Worm (Caenorhabditis elegans) whole organism, young adult: Measurements from ENCODE around the gene pqn-22.

Experiments used
- B0019.2 ChIP-seq: fragments of 200-800 bp; sonication (Bioruptor generic); conservative IDR thresholded peaks from 2 replicates; pipeline ENCODE4 v1.3.6; 2022; ENCODE audit warnings: missing genetic modification reagents, missing genetic modification characterization, missing compliant biosample characterization
- B0261.1 ChIP-seq: sonication (generic microtip); optimal IDR thresholded peaks from 2 replicates; lab custom pipeline; 2016; ENCODE audit warnings: mild to moderate bottlenecking, missing genetic modification characterization, moderate library complexity, missing compliant biosample characterization
- C06A6.2 ChIP-seq: fragments of 200-800 bp; sonication (Bioruptor generic); conservative IDR thresholded peaks from 2 replicates; pipeline ENCODE4 v1.3.6; 2022; ENCODE audit warnings: missing genetic modification characterization, missing compliant biosample characterization
- F33H1.4 ChIP-seq: fragments of 200-800 bp; sonication (Bioruptor generic); IDR thresholded peaks from 2 replicates; pipeline ENCODE4 v1.3.6; 2022; ENCODE audit warnings: missing genetic modification reagents, missing genetic modification characterization, missing compliant biosample characterization
- F49E8.2 ChIP-seq: sonication (generic microtip); optimal IDR thresholded peaks from 3 replicates; lab custom pipeline; 2017; ENCODE audit warnings: missing genetic modification characterization, mild to moderate bottlenecking, missing compliant biosample characterization, antibody characterized with exemption, moderate library complexity; ENCODE audit not compliant: insufficient read depth
- Y53F4B.3 ChIP-seq: fragments of 200-800 bp; sonication (Bioruptor generic); IDR thresholded peaks from 2 replicates; pipeline ENCODE4 v1.3.6; 2022; ENCODE audit warnings: missing genetic modification reagents, missing genetic modification characterization, missing compliant biosample characterization
- Y79H2A.3 ChIP-seq: fragments of 200-800 bp; sonication (Bioruptor generic); conservative IDR thresholded peaks from 2 replicates; pipeline ENCODE4 v1.3.6; 2022; ENCODE audit warnings: missing genetic modification reagents, missing genetic modification characterization, missing compliant biosample characterization
- ama-1 ChIP-seq, 3 experiments: fragments of 150-350 bp in 1 of 3; sonication (generic microtip) in 2 of 3; optimal IDR thresholded peaks; 2 replicates each; lab custom pipeline; 2014 to 2018; ENCODE audit warnings: missing biosample characterization in 2 of 3, missing genetic modification characterization in 2 of 3, missing genetic modification reagents in 2 of 3
- aptf-2 ChIP-seq: fragments of 200-800 bp; sonication (Bioruptor generic); conservative IDR thresholded peaks from 2 replicates; pipeline ENCODE4 v1.3.6; 2022; ENCODE audit warnings: missing genetic modification reagents, missing genetic modification characterization, missing compliant biosample characterization
- attf-3 ChIP-seq: fragments of 200-800 bp; sonication (Bioruptor generic); conservative IDR thresholded peaks from 2 replicates; pipeline ENCODE4 v1.3.6; 2022; ENCODE audit warnings: missing genetic modification reagents, missing genetic modification characterization, missing compliant biosample characterization
- attf-5 ChIP-seq: fragments of 200-800 bp; sonication (Bioruptor generic); optimal IDR thresholded peaks from 2 replicates; lab custom pipeline; 2018; ENCODE audit warnings: mild to moderate bottlenecking, missing genetic modification characterization, missing compliant biosample characterization
- cebp-1 ChIP-seq, 2 experiments: fragments of 200-800 bp in 1 of 2; sonication (Bioruptor generic) in 1 of 2; sonication (generic microtip) in 1 of 2; IDR thresholded peaks in 1 of 2; optimal IDR thresholded peaks in 1 of 2; 2 replicates each; pipeline versions ENCODE4 v1.3.6 to Lab custom; 2017 to 2022; ENCODE audit warnings: missing compliant biosample characterization in 2 of 2, missing genetic modification characterization in 2 of 2, mild to moderate bottlenecking in 1 of 2, missing genetic modification reagents in 1 of 2, moderate library complexity in 1 of 2
- ceh-100 ChIP-seq: fragments of 200-800 bp; sonication (Bioruptor generic); IDR thresholded peaks from 2 replicates; pipeline ENCODE4 v1.3.6; 2022; ENCODE audit warnings: missing genetic modification reagents, missing genetic modification characterization, missing compliant biosample characterization
- ceh-27 ChIP-seq: fragments of 200-800 bp; sonication (Bioruptor generic); optimal IDR thresholded peaks from 2 replicates; lab custom pipeline; 2018; ENCODE audit warnings: mild to moderate bottlenecking, missing genetic modification characterization, moderate library complexity, missing compliant biosample characterization
- ceh-40 ChIP-seq: fragments of 200-800 bp; sonication (Bioruptor generic); IDR thresholded peaks from 2 replicates; pipeline ENCODE4 v1.3.6; 2022; ENCODE audit warnings: missing genetic modification characterization, missing compliant biosample characterization
- dox-1 ChIP-seq: fragments of 200-800 bp; sonication (Bioruptor generic); IDR thresholded peaks from 2 replicates; pipeline ENCODE4 v1.3.6; 2022; ENCODE audit warnings: missing genetic modification reagents, missing genetic modification characterization, missing compliant biosample characterization
- dpff-1 ChIP-seq: sonication (generic microtip); optimal IDR thresholded peaks from 2 replicates; lab custom pipeline; 2017; ENCODE audit warnings: mild to moderate bottlenecking, missing genetic modification characterization, missing compliant biosample characterization
- efl-1 ChIP-seq: fragments of 150-350 bp; optimal IDR thresholded peaks from 2 replicates; lab custom pipeline; 2014; ENCODE audit warnings: missing biosample characterization, missing genetic modification reagents, missing genetic modification characterization
- egl-18 ChIP-seq: fragments of 200-800 bp; sonication (Bioruptor generic); IDR thresholded peaks from 2 replicates; pipeline ENCODE4 v1.3.6; 2022; ENCODE audit warnings: missing genetic modification reagents, missing genetic modification characterization, missing compliant biosample characterization
- fkh-3 ChIP-seq: sonication (generic microtip); optimal IDR thresholded peaks from 2 replicates; lab custom pipeline; 2016; ENCODE audit warnings: mild to moderate bottlenecking, missing genetic modification characterization, missing compliant biosample characterization
- hlh-26 ChIP-seq: fragments of 200-800 bp; sonication (Bioruptor generic); conservative IDR thresholded peaks from 2 replicates; pipeline ENCODE4 v1.3.6; 2022; ENCODE audit warnings: missing genetic modification reagents, missing genetic modification characterization, missing compliant biosample characterization
- hmg-20 ChIP-seq: fragments of 200-800 bp; sonication (Bioruptor generic); IDR thresholded peaks from 2 replicates; pipeline ENCODE4 v1.3.6; 2022; ENCODE audit warnings: missing genetic modification reagents, missing genetic modification characterization, missing compliant biosample characterization
- let-526 ChIP-seq: fragments of 200-800 bp; sonication (Bioruptor generic); IDR thresholded peaks from 2 replicates; pipeline ENCODE4 v1.3.6; 2022; ENCODE audit warnings: missing genetic modification reagents, missing genetic modification characterization, missing compliant biosample characterization
- let-607 ChIP-seq, 2 experiments: fragments of 200-800 bp in 1 of 2; sonication (Bioruptor generic) in 1 of 2; sonication (generic microtip) in 1 of 2; optimal IDR thresholded peaks; 2 replicates each; lab custom pipeline; 2016 to 2018; ENCODE audit warnings: mild to moderate bottlenecking in 2 of 2, missing compliant biosample characterization in 2 of 2, missing genetic modification characterization in 2 of 2, moderate library complexity in 2 of 2, missing genotype in 1 of 2
- lin-40 ChIP-seq: sonication (generic microtip); optimal IDR thresholded peaks from 2 replicates; lab custom pipeline; 2016; ENCODE audit warnings: missing genetic modification characterization, mild to moderate bottlenecking, missing compliant biosample characterization, missing genotype, missing genetic modification reagents
- madf-3 ChIP-seq: fragments of 200-800 bp; sonication (Bioruptor generic); IDR thresholded peaks from 2 replicates; pipeline ENCODE4 v1.3.6; 2022; ENCODE audit warnings: missing genetic modification reagents, missing genetic modification characterization, missing compliant biosample characterization
- madf-6 ChIP-seq: fragments of 200-800 bp; sonication (Bioruptor generic); IDR thresholded peaks from 2 replicates; pipeline ENCODE4 v1.3.6; 2022; ENCODE audit warnings: missing genetic modification reagents, missing genetic modification characterization, missing compliant biosample characterization
- mel-28 ChIP-seq: sonication (generic microtip); optimal IDR thresholded peaks from 2 replicates; lab custom pipeline; 2016; ENCODE audit warnings: borderline replicate concordance, mild to moderate bottlenecking, missing genetic modification characterization, missing compliant biosample characterization
- mes-4 ChIP-seq: sonication (generic microtip); optimal IDR thresholded peaks from 2 replicates; lab custom pipeline; 2016; ENCODE audit warnings: missing genotype, missing genetic modification characterization, missing compliant biosample characterization
- nhr-80 ChIP-seq: sonication (generic microtip); optimal IDR thresholded peaks from 2 replicates; lab custom pipeline; 2016; ENCODE audit warnings: missing genetic modification characterization, missing compliant biosample characterization
- sea-2 ChIP-seq: fragments of 200-800 bp; sonication (Bioruptor generic); IDR thresholded peaks from 2 replicates; pipeline ENCODE4 v1.3.6; 2022; ENCODE audit warnings: missing genetic modification characterization, missing compliant biosample characterization
- snpc-3.4 ChIP-seq: sonication (generic microtip); optimal IDR thresholded peaks from 2 replicates; lab custom pipeline; 2017; ENCODE audit warnings: missing genetic modification characterization, mild to moderate bottlenecking, missing compliant biosample characterization, antibody characterized with exemption, moderate library complexity, missing genotype, missing genetic modification reagents
- tbp1 ChIP-seq: fragments of 200-800 bp; sonication (Bioruptor generic); optimal IDR thresholded peaks from 2 replicates; lab custom pipeline; 2018; ENCODE audit warnings: mild to moderate bottlenecking, missing genetic modification characterization, missing compliant biosample characterization
- tbx-9 ChIP-seq: sonication (generic microtip); optimal IDR thresholded peaks from 2 replicates; lab custom pipeline; 2016; ENCODE audit warnings: borderline replicate concordance, missing genetic modification characterization, inconsistent platforms, missing compliant biosample characterization
- tlf-1 ChIP-seq: fragments of 200-800 bp; sonication (Bioruptor generic); optimal IDR thresholded peaks from 2 replicates; lab custom pipeline; 2018; ENCODE audit warnings: mild to moderate bottlenecking, missing genetic modification characterization, missing compliant biosample characterization
- unc-62 ChIP-seq: fragments of 150-350 bp; optimal IDR thresholded peaks from 2 replicates; lab custom pipeline; 2014; ENCODE audit warnings: missing biosample characterization, missing genetic modification reagents, missing genetic modification characterization
- zfh-2 ChIP-seq: fragments of 200-800 bp; sonication (Bioruptor generic); conservative IDR thresholded peaks from 2 replicates; pipeline ENCODE4 v1.3.6; 2022; ENCODE audit warnings: missing genetic modification reagents, missing genetic modification characterization, missing compliant biosample characterization
- ztf-25 ChIP-seq: fragments of 200-800 bp; sonication (Bioruptor generic); IDR thresholded peaks from 2 replicates; pipeline ENCODE4 v1.3.6; 2022; ENCODE audit warnings: missing genetic modification reagents, missing genetic modification characterization, missing compliant biosample characterization
- ztf-28 ChIP-seq: fragments of 200-800 bp; sonication (Bioruptor generic); IDR thresholded peaks from 2 replicates; pipeline ENCODE4 v1.3.6; 2022; ENCODE audit warnings: missing genetic modification reagents, missing genetic modification characterization, missing compliant biosample characterization
- ztf-6 ChIP-seq: fragments of 200-800 bp; sonication (Bioruptor generic); IDR thresholded peaks from 2 replicates; pipeline ENCODE4 v1.3.6; 2022; ENCODE audit warnings: missing genetic modification reagents, missing genetic modification characterization, missing compliant biosample characterization

Gene pqn-22

ce11 chrIV:6013853-6014252, 19.6 kb downstream of the pqn-22 start:
- TF ChIP-seq lin-40 (tag; lab: Kevin White, UChicago) (no peak), ztf-6 (no peak), let-607 (tag; optimal IDR thresholded peaks at IDR 0.05; lab: Kevin White, UChicago) (no peak), mel-28 (tag; lab: Kevin White, UChicago) (no peak)

- TF ChIP-seq cebp-1 (GFP tag; IDR thresholded peaks at IDR 0.05; lab: Robert Waterston, UW) (no peak), cebp-1 (tag; optimal IDR thresholded peaks at IDR 0.05; lab: Kevin White, UChicago) (no peak), madf-3 (peak; percentile 84; the same call in 1 of the 2 replicates), tbp1 (GFP tag; lab: Kevin White, UChicago) (no peak), efl-1 (no peak)
These were observed 21.9 kb downstream of the pqn-22 start, which contains the start of gene C46G7.5 for ce11 chrIV:6011545-6011944. Gene C46G7.5, minus strand, starts transcription at chrIV:6011645.

- TF ChIP-seq fkh-3 (tag; lab: Kevin White, UChicago) (no peak), zfh-2 (GFP tag; lab: Robert Waterston, UW) (peak; percentile 76), let-526 (no peak), ztf-25 (GFP tag; lab: Robert Waterston, UW) (0 out of 2 replicates have a peak, but pooled peaks have one; percentile 40), attf-3 (GFP tag; lab: Robert Waterston, UW) (no peak), ztf-28 (GFP tag; lab: Robert Waterston, UW) (0 out of 2 replicates have a peak, but pooled peaks have one; percentile 25)
- TF ChIP-seq, all 124 proteins: peak for 3
These were observed 23.2 kb downstream of the pqn-22 start for ce11 chrIV:6010274-6010673.

DNA sequence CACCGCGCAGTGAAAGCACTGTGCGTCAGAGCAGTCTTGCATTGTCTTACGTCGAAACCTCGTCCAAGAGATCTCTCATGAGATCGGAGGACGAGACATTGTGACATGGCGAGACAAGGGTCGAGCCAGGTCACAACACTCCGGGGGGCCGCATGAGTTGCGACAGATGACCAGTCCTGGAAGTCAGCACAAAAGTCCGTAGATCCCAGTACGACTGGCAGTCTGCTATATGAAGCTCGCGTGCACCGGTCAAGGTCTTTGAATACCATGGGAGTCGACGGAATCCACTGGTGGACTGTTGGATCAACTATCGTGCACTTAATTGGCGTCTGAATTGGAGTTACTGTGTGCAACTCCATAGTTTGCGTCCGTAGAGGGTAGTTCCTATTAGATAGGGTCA, 27.8 kb downstream of the pqn-22 start:
- 0 out of 2 replicates have a peak, but pooled peaks have one; percentile 5 for TF ChIP-seq F33H1.4 (GFP tag; lab: Robert Waterston, UW)
- peak; percentile 31 for TF ChIP-seq ceh-27 (GFP tag; lab: Kevin White, UChicago)
- TF ChIP-seq madf-3 = 0 out of 2 replicates have a peak, but pooled peaks have one; percentile 1
- 0 out of 2 replicates have a peak, but pooled peaks have one; percentile 69 for TF ChIP-seq ceh-40 (GFP tag; lab: Robert Waterston, UW)
- 0 out of 2 replicates have a peak, but pooled peaks have one; percentile 18 for TF ChIP-seq B0019.2
- TF ChIP-seq mel-28 (tag; lab: Kevin White, UChicago) = no peak
- 0 out of 2 replicates have a peak, but pooled peaks have one; percentile 56 for TF ChIP-seq Y79H2A.3 (GFP tag; lab: Robert Waterston, UW)
- TF ChIP-seq aptf-2 (GFP tag; lab: Robert Waterston, UW) = 0 out of 2 replicates have a peak, but pooled peaks have one; percentile 64
- 0 out of 2 replicates have a peak, but pooled peaks have one; percentile 12 for TF ChIP-seq madf-6
- TF ChIP-seq ama-1 (optimal IDR thresholded peaks at IDR 0.05; lab: Kevin White, UChicago) = no peak
- no peak for TF ChIP-seq ama-1 (GFP tag; optimal IDR thresholded peaks at IDR 0.05; lab: Kevin White, UChicago)
- no peak for TF ChIP-seq nhr-80 (tag; lab: Kevin White, UChicago)
- peak; percentile 53 for TF ChIP-seq dox-1
- TF ChIP-seq egl-18 (GFP tag; lab: Robert Waterston, UW) = 0 out of 2 replicates have a peak, but pooled peaks have one; percentile 49
- 0 out of 2 replicates have a peak, but pooled peaks have one; percentile 24 for TF ChIP-seq zfh-2 (GFP tag; lab: Robert Waterston, UW)
- TF ChIP-seq ztf-6 = no peak

DNA sequence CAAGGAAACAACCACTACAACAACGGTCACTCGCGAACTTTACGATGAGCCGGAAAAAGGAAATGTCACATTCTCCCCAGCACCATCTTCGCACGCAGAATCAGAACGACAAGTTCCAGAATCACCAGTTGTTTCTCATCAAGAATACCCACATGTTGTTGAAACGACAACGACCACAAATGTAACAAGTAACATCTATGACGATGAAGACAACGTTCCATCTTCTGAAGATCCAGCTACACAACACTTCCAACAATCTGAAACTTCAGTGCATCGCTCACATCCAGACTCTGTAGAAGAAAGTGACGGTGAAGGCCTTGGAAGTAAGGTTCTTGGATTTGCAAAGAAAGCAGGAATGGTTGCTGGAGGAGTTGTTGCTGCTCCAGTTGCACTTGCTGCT, 42.9 kb downstream of the pqn-22 start:
- TF ChIP-seq hmg-20 (GFP tag; lab: Robert Waterston, UW) (no peak), unc-62 (GFP tag; lab: Kevin White, UChicago) (no peak), mes-4 (tag; lab: Kevin White, UChicago) (no peak), ceh-100 (GFP tag; lab: Robert Waterston, UW) (no peak), tlf-1 (GFP tag; lab: Kevin White, UChicago) (no peak), hlh-26 (GFP tag; lab: Robert Waterston, UW) (no peak), attf-5 (GFP tag; lab: Kevin White, UChicago) (no peak), aptf-2 (GFP tag; lab: Robert Waterston, UW) (no peak), B0261.1 (tag; lab: Kevin White, UChicago) (no peak), mel-28 (tag; lab: Kevin White, UChicago) (no peak), dpff-1 (tag; lab: Kevin White, UChicago) (no peak), snpc-3.4 (tag; lab: Kevin White, UChicago) (no peak), sea-2 (GFP tag; lab: Robert Waterston, UW) (no peak), tbx-9 (tag; lab: Kevin White, UChicago) (no peak), Y53F4B.3 (no peak), C06A6.2 (GFP tag; lab: Robert Waterston, UW) (no peak), egl-18 (GFP tag; lab: Robert Waterston, UW) (no peak), F49E8.2 (tag; lab: Kevin White, UChicago) (no peak)
